Worm (Caenorhabditis elegans) whole organism, L4 larva: ENCODE data around the gene C16C8.5.

Experiments
- F37D6.2 ChIP-seq: sonication (generic microtip); optimal IDR thresholded peaks from 2 replicates; lab custom pipeline; 2016; ENCODE audit warnings: mild to moderate bottlenecking, missing genetic modification characterization, missing compliant biosample characterization
- F44E2.7 ChIP-seq: fragments of 200-800 bp; sonication (Bioruptor generic); IDR thresholded peaks from 2 replicates; pipeline ENCODE4 v2.1.2; 2022; ENCODE audit warnings: missing genetic modification characterization, missing compliant biosample characterization
- T26A8.4 ChIP-seq: fragments of 200-800 bp; sonication (Bioruptor generic); IDR thresholded peaks from 2 replicates; pipeline ENCODE4 v1.3.6; 2022; ENCODE audit warnings: missing genetic modification characterization, missing compliant biosample characterization
- Y5F2A.4 ChIP-seq: fragments of 200-800 bp; sonication (Bioruptor generic); optimal IDR thresholded peaks from 2 replicates; lab custom pipeline; 2018; ENCODE audit warnings: mild to moderate bottlenecking, missing genetic modification characterization, missing compliant biosample characterization
- Y75B8A.6 ChIP-seq: fragments of 200-800 bp; sonication (Bioruptor generic); IDR thresholded peaks from 2 replicates; pipeline ENCODE4 v1.3.6; 2022; ENCODE audit warnings: missing genetic modification reagents, missing genetic modification characterization, missing compliant biosample characterization
- aha-1 ChIP-seq: fragments of 150-350 bp; peaks from one replicate; lab custom pipeline; 2014; ENCODE audit warnings: missing biosample characterization, missing genetic modification characterization
- ama-1 ChIP-seq: fragments of 150-350 bp; optimal IDR thresholded peaks from 2 replicates; lab custom pipeline; 2014; ENCODE audit warnings: inconsistent platforms, mixed read lengths
- ceh-62 ChIP-seq: sonication (generic microtip); optimal IDR thresholded peaks from 2 replicates; lab custom pipeline; 2017; ENCODE audit warnings: missing biosample characterization, missing genetic modification characterization
- cey-2 ChIP-seq: sonication (generic microtip); optimal IDR thresholded peaks from 3 replicates; lab custom pipeline; 2017; ENCODE audit warnings: missing genetic modification characterization, mild to moderate bottlenecking, missing compliant biosample characterization, antibody characterized with exemption, borderline replicate concordance; ENCODE audit not compliant: insufficient read depth
- ctbp-1 ChIP-seq: fragments of 200-800 bp; sonication (Bioruptor generic); IDR thresholded peaks from 2 replicates; pipeline ENCODE4 v1.3.6; 2022; ENCODE audit warnings: missing genetic modification reagents, missing genetic modification characterization, missing compliant biosample characterization
- duxl-1 ChIP-seq: sonication (generic microtip); optimal IDR thresholded peaks from 2 replicates; lab custom pipeline; 2016; ENCODE audit warnings: mild to moderate bottlenecking, missing genetic modification characterization, moderate library complexity, missing compliant biosample characterization; ENCODE audit not compliant: poor library complexity
- egl-43 ChIP-seq: fragments of 200-800 bp; sonication (Bioruptor generic); IDR thresholded peaks from 2 replicates; pipeline ENCODE4 v1.3.6; 2022; ENCODE audit warnings: missing genetic modification reagents, missing genetic modification characterization, missing compliant biosample characterization
- gei-8 ChIP-seq: fragments of 200-800 bp; sonication (Bioruptor generic); optimal IDR thresholded peaks from 2 replicates; lab custom pipeline; 2018; ENCODE audit warnings: mild to moderate bottlenecking, missing genetic modification characterization, missing compliant biosample characterization
- hif-1 ChIP-seq, 2 experiments: sonication (generic microtip); optimal IDR thresholded peaks; 2 replicates each; lab custom pipeline; 2016 to 2017; ENCODE audit warnings: missing compliant biosample characterization in 2 of 2, missing genetic modification characterization in 2 of 2, missing genetic modification reagents in 2 of 2, missing genotype in 2 of 2, mild to moderate bottlenecking in 1 of 2
- jun-1 ChIP-seq: fragments of 150-350 bp; optimal IDR thresholded peaks from 2 replicates; lab custom pipeline; 2014; ENCODE audit warnings: missing biosample characterization, missing genetic modification reagents, missing genetic modification characterization
- lin-29 ChIP-seq: fragments of 200-800 bp; sonication (Bioruptor generic); IDR thresholded peaks from 2 replicates; pipeline ENCODE4 v1.3.6; 2022; ENCODE audit warnings: missing genetic modification reagents, missing genetic modification characterization, missing compliant biosample characterization
- lin-38 ChIP-seq: fragments of 200-800 bp; sonication (Bioruptor generic); IDR thresholded peaks from 2 replicates; pipeline ENCODE4 v1.3.6; 2022; ENCODE audit warnings: missing genetic modification reagents, missing genetic modification characterization, missing compliant biosample characterization
- lin-39 ChIP-seq: fragments of 150-350 bp; optimal IDR thresholded peaks from 2 replicates; lab custom pipeline; 2014; ENCODE audit warnings: missing biosample characterization, missing genetic modification reagents, missing genetic modification characterization
- lir-3 ChIP-seq: sonication (generic microtip); optimal IDR thresholded peaks from 2 replicates; lab custom pipeline; 2016; ENCODE audit warnings: mild to moderate bottlenecking, missing genetic modification characterization, missing compliant biosample characterization
- lsy-2 ChIP-seq, 2 experiments: fragments of 150-350 bp in 1 of 2; sonication (generic microtip) in 1 of 2; optimal IDR thresholded peaks; 2 replicates each; lab custom pipeline; 2014 to 2017; ENCODE audit warnings: missing biosample characterization in 2 of 2, missing genetic modification characterization in 2 of 2
- madf-5 ChIP-seq, 2 experiments: fragments of 200-800 bp; sonication (Bioruptor generic); IDR thresholded peaks; 2 replicates each; pipeline ENCODE4 v1.3.6; 2022; ENCODE audit warnings: missing compliant biosample characterization in 2 of 2, missing genetic modification characterization in 2 of 2
- mdl-1 ChIP-seq, 2 experiments: fragments of 150-350 bp in 1 of 2; sonication (generic microtip) in 1 of 2; optimal IDR thresholded peaks; 2 replicates each; lab custom pipeline; 2014 to 2017; ENCODE audit warnings: missing biosample characterization in 2 of 2, missing genetic modification characterization in 2 of 2
- mep-1 ChIP-seq: fragments of 150-350 bp; sonication (generic microtip); optimal IDR thresholded peaks from 3 replicates; lab custom pipeline; 2014; ENCODE audit warnings: missing biosample characterization, missing genetic modification characterization
- mxl-2 ChIP-seq: fragments of 200-800 bp; sonication (Bioruptor generic); conservative IDR thresholded peaks from 2 replicates; pipeline ENCODE4 v1.3.6; 2022; ENCODE audit warnings: missing genetic modification reagents, missing genetic modification characterization, missing compliant biosample characterization
- nhr-10 ChIP-seq: fragments of 150-350 bp; optimal IDR thresholded peaks from 2 replicates; lab custom pipeline; 2014; ENCODE audit warnings: missing biosample characterization, missing genetic modification characterization
- nhr-102 ChIP-seq: sonication (generic microtip); optimal IDR thresholded peaks from 2 replicates; lab custom pipeline; 2016; ENCODE audit warnings: mild to moderate bottlenecking, missing genetic modification characterization, moderate library complexity, missing compliant biosample characterization
- nhr-111 ChIP-seq: fragments of 200-800 bp; sonication (Bioruptor generic); optimal IDR thresholded peaks from 2 replicates; lab custom pipeline; 2018; ENCODE audit warnings: mild to moderate bottlenecking, missing genetic modification characterization, missing compliant biosample characterization
- nhr-25 ChIP-seq: sonication (generic microtip); optimal IDR thresholded peaks from 2 replicates; lab custom pipeline; 2017; ENCODE audit warnings: missing genetic modification characterization, mild to moderate bottlenecking, missing compliant biosample characterization, antibody characterized with exemption, moderate library complexity, borderline replicate concordance; ENCODE audit not compliant: insufficient read depth
- nhr-42 ChIP-seq: fragments of 200-800 bp; sonication (Bioruptor generic); IDR thresholded peaks from 2 replicates; pipeline ENCODE4 v1.3.6; 2022; ENCODE audit warnings: missing genetic modification characterization, missing compliant biosample characterization
- nhr-48 ChIP-seq: sonication (generic microtip); optimal IDR thresholded peaks from 2 replicates; lab custom pipeline; 2016; ENCODE audit warnings: mild to moderate bottlenecking, missing genetic modification characterization, missing compliant biosample characterization
- nhr-6 ChIP-seq: fragments of 150-350 bp; optimal IDR thresholded peaks from 2 replicates; lab custom pipeline; 2014; ENCODE audit warnings: missing biosample characterization, missing genetic modification characterization
- pha-4 ChIP-seq, 2 experiments: fragments of 150-350 bp in 1 of 2; fragments of 200-800 bp in 1 of 2; sonication (Bioruptor generic) in 1 of 2; IDR thresholded peaks in 1 of 2; optimal IDR thresholded peaks in 1 of 2; 2 replicates each; pipeline versions ENCODE4 v1.3.6 to Lab custom; 2014 to 2022; ENCODE audit warnings: missing genetic modification characterization in 2 of 2, missing genetic modification reagents in 2 of 2, missing biosample characterization in 1 of 2, missing compliant biosample characterization in 1 of 2
- php-3 ChIP-seq: fragments of 200-800 bp; sonication (Bioruptor generic); IDR thresholded peaks from 2 replicates; pipeline ENCODE4 v1.3.6; 2022; ENCODE audit warnings: missing genetic modification reagents, missing genetic modification characterization, missing compliant biosample characterization
- saeg-2 ChIP-seq: fragments of 200-800 bp; sonication (Bioruptor generic); IDR thresholded peaks from 2 replicates; pipeline ENCODE4 v1.3.6; 2022; ENCODE audit warnings: missing genetic modification reagents, missing genetic modification characterization, missing compliant biosample characterization
- skn-1 ChIP-seq: fragments of 150-350 bp; optimal IDR thresholded peaks from 2 replicates; lab custom pipeline; 2014; ENCODE audit warnings: missing biosample characterization, missing genetic modification characterization
- snpc-1.2 ChIP-seq: fragments of 200-800 bp; sonication (Bioruptor generic); IDR thresholded peaks from 2 replicates; pipeline ENCODE4 v1.3.6; 2022; ENCODE audit warnings: missing genetic modification reagents, missing genetic modification characterization, missing compliant biosample characterization
- snpc-4 ChIP-seq: fragments of 150-350 bp; optimal IDR thresholded peaks from 2 replicates; lab custom pipeline; 2014; ENCODE audit warnings: missing biosample characterization, missing genetic modification characterization
- tag-97 ChIP-seq: fragments of 200-800 bp; sonication (Bioruptor generic); IDR thresholded peaks from 2 replicates; pipeline ENCODE4 v1.3.6; 2022; ENCODE audit warnings: missing genetic modification characterization, missing compliant biosample characterization
- unc-130 ChIP-seq: sonication (generic microtip); optimal IDR thresholded peaks from 2 replicates; lab custom pipeline; 2016; ENCODE audit warnings: missing genetic modification reagents, missing genetic modification characterization, missing compliant biosample characterization
- zfp-3 ChIP-seq: fragments of 200-800 bp; sonication (Bioruptor generic); conservative IDR thresholded peaks from 2 replicates; pipeline ENCODE4 v1.3.6; 2022; ENCODE audit warnings: missing genetic modification reagents, missing genetic modification characterization, missing compliant biosample characterization
- zip-2 ChIP-seq: fragments of 150-350 bp; optimal IDR thresholded peaks from 2 replicates; lab custom pipeline; 2014; ENCODE audit warnings: missing biosample characterization, missing genetic modification characterization

C16C8.5 gene

DNA sequence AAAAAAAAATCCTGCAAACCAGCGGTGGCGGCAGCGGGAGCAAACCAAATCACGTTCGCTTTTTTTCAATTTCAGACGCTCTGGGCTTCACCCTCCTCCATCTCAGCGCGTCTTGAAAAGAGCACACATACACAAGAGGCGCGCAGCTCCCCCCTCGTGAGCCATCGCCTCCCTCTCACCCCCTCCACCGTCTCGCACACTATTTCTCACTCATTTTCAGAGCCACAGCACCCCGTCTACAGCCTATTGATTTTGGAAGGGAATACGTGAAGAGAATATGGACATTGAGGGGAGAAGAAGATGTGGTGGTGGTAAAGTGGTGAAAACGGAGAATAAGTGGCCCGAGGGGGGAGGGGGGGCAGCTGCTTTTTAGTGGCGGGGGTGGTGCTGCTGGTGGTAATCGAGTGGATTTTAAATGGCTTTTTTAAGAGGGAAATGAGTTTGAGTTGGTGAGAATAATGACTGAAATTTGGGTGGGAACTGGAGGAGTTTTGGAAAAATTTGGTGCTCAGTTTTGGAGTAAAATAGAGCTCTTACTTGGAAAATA is 17.0 kb downstream of the C16C8.5 start (continued):
- TF ChIP-seq nhr-25 (tag; lab: Kevin White, UChicago) (no peak), ctbp-1 (0 out of 2 replicates have a peak, but pooled peaks have one; percentile 33), mep-1 (tag; lab: Kevin White, UChicago) (peak; percentile 46), zip-2 (tag; lab: Kevin White, UChicago) (no peak), lsy-2 (tag; optimal IDR thresholded peaks at IDR 0.05; lab: Kevin White, UChicago) (peak in 1 of 2 experiments; percentile 29), lin-38 (GFP tag; lab: Robert Waterston, UW) (no peak), Y5F2A.4 (no peak), nhr-48 (tag; lab: Kevin White, UChicago) (no peak), tag-97 (no peak), madf-5 (GFP tag; IDR thresholded peaks at IDR 0.05; lab: Robert Waterston, UW) (no peak), ama-1 (lab: Kevin White, UChicago) (no peak), unc-130 (GFP tag; lab: Kevin White, UChicago) (no peak), snpc-1.2 (GFP tag; lab: Robert Waterston, UW) (no peak), nhr-102 (tag; lab: Kevin White, UChicago) (no peak), nhr-6 (no peak), saeg-2 (GFP tag; lab: Robert Waterston, UW) (no peak), Y75B8A.6 (GFP tag; lab: Robert Waterston, UW) (no peak), mdl-1 (tag; optimal IDR thresholded peaks at IDR 0.05; lab: Kevin White, UChicago) (peak in 1 of 2 experiments; percentile 47)

DNA sequence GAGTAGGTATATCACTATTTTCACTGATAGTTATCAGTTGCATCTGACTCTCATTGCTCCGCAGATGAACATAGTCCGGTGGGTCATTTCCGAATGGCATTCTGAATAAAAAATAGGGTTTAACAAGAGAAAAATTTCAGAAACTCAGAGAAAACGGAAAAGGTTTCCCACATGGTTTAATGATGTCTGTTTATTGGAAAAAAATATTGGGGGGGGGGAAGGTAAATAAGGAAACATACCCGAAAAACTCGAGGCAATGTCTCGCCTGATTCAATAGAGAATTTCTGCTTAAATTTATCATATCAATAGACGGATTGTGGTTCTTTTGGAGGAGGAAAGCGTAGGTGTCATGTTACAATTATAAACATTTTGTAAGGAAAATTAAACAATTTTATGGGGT is 19.8 kb downstream of the C16C8.5 start, which contains the start of gene nep-11:
TSS of gene nep-11 (minus strand) at position 101 of the 400 bp plus-strand sequence.
- TF ChIP-seq ama-1 (lab: Kevin White, UChicago) (no peak), egl-43 (GFP tag; lab: Robert Waterston, UW) (no peak), lin-29 (GFP tag; lab: Robert Waterston, UW) (no peak), Y5F2A.4 (no peak), snpc-4 (tag; lab: Kevin White, UChicago) (no peak), hif-1 (tag; optimal IDR thresholded peaks at IDR 0.05; lab: Kevin White, UChicago) (no peak), nhr-42 (GFP tag; lab: Robert Waterston, UW) (no peak), gei-8 (GFP tag; lab: Kevin White, UChicago) (no peak), F37D6.2 (no peak), F44E2.7 (GFP tag; lab: Robert Waterston, UW) (no peak), unc-130 (GFP tag; lab: Kevin White, UChicago) (no peak), mdl-1 (tag; optimal IDR thresholded peaks at IDR 0.05; lab: Kevin White, UChicago) (no peak), pha-4 (GFP tag; IDR thresholded peaks at IDR 0.05; lab: Robert Waterston, UW) (no peak), pha-4 (tag; optimal IDR thresholded peaks at IDR 0.05; lab: Kevin White, UChicago) (no peak), zfp-3 (no peak), skn-1 (tag; lab: Kevin White, UChicago) (no peak), cey-2 (tag; lab: Kevin White, UChicago) (no peak)

DNA sequence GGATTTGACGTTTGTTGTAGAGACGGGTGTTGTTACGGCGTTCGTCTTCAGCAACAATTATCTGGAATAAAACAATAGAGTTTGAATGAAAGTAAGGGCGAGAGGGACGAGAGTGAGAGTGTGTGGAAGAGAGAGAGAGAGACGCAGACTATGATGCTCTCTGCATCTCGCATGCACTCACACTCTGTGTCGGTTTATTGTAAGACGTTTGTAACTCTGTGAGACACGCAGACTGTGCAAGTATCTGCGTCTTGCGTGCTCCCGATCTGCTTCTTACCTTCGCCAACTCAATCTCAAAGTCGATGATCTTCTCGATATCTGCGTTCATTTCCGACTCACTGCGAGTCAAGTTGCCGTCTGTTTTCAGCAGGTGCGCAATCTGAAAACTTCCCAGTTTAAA is 22.2 kb downstream of the C16C8.5 start:
- TF ChIP-seq mxl-2 (GFP tag; lab: Robert Waterston, UW): no peak
- TF ChIP-seq duxl-1 (tag; lab: Kevin White, UChicago): peak; percentile 80

DNA sequence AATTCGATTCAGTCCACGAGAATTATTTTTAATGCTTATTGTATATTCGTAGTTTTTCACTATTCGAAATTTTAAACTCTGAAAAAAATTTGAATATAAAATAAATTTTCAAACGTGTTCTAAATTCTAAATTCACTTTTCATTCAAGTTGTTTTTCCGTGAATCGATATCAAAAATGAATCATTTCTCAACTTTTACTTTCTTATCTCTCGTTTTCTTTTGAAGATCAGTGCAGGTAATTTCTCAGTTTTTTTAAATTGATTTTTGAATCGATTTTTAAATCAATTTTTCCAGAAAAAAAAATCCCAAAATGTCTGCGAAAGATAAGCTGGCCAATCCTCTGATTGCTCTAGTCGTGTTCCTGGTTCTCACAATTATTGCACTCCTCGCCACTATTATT is 28.7 kb downstream of the C16C8.5 start, which contains the start of gene nep-6:
TSS of gene nep-6 (plus strand) at position 301 of the 400 bp plus-strand sequence.
- TF ChIP-seq madf-5 (GFP tag; IDR thresholded peaks at IDR 0.05; lab: Robert Waterston, UW): no peak
- no peak for TF ChIP-seq php-3 (GFP tag; lab: Robert Waterston, UW)
- no peak for TF ChIP-seq lin-39 (tag; lab: Kevin White, UChicago)
- no peak for TF ChIP-seq F37D6.2
- no peak for TF ChIP-seq mep-1 (tag; lab: Kevin White, UChicago)
- TF ChIP-seq mxl-2 (GFP tag; lab: Robert Waterston, UW): no peak
- no peak for TF ChIP-seq lsy-2 (tag; optimal IDR thresholded peaks at IDR 0.05; lab: Kevin White, UChicago)
- TF ChIP-seq lir-3 (tag; lab: Kevin White, UChicago): no peak
- no peak for TF ChIP-seq nhr-102 (tag; lab: Kevin White, UChicago)
- TF ChIP-seq nhr-6: no peak
- TF ChIP-seq nhr-10 (tag; lab: Kevin White, UChicago): no peak
- TF ChIP-seq nhr-111 (GFP tag; lab: Kevin White, UChicago): no peak
- no peak for TF ChIP-seq tag-97
- TF ChIP-seq T26A8.4: no peak
- no peak for TF ChIP-seq ceh-62
- no peak for TF ChIP-seq jun-1 (tag; lab: Kevin White, UChicago)
- TF ChIP-seq aha-1 (tag; lab: Kevin White, UChicago): no peak
